Worm (Caenorhabditis elegans): ENCODE measurements around the gene K05F1.1.

ce11 chrII:5833136-5833535, 32.0 kb downstream of the K05F1.1 start, which contains the start of gene gtap-1:
- TF ChIP-seq ztf-11 (tag; optimal IDR thresholded peaks at IDR 0.05) (no peak), pha-4 (GFP tag; IDR thresholded peaks at IDR 0.05) (no peak), pha-4 (tag; optimal IDR thresholded peaks at IDR 0.05) (no peak), lsy-2 (tag; optimal IDR thresholded peaks at IDR 0.05) (no peak), egl-43 (GFP tag; IDR thresholded peaks at IDR 0.05) (no peak), duxl-1 (tag; optimal IDR thresholded peaks at IDR 0.05; ENCODE audit: poor library complexity) (no peak), ces-1 (GFP tag; optimal IDR thresholded peaks at IDR 0.05) (no peak), F26F4.8 (GFP tag; conservative IDR thresholded peaks at IDR 0.05) (no peak), zip-11 (GFP tag; IDR thresholded peaks at IDR 0.05) (no peak), hmg-1.1 (GFP tag; IDR thresholded peaks at IDR 0.05) (no peak), nhr-76 (tag; optimal IDR thresholded peaks at IDR 0.05) (no peak), zag-1 (tag; optimal IDR thresholded peaks at IDR 0.05) (no peak), mdt-29 (GFP tag; IDR thresholded peaks at IDR 0.05) (no peak), nhr-10 (tag; optimal IDR thresholded peaks at IDR 0.05) (no peak), dmd-8 (GFP tag; IDR thresholded peaks at IDR 0.05) (no peak)

Measured in whole organism, L4 larva.